Fruit fly (Drosophila melanogaster) whole organism, embryonic: ENCODE results near the gene hog.

Source experiments
- Asciz ChIP-seq: fragments of 200-800 bp; sonication (Bioruptor generic); optimal IDR thresholded peaks from 2 replicates; lab custom pipeline; 2017; ENCODE audit warnings: missing biosample characterization, mild to moderate bottlenecking, missing genetic modification characterization, missing genetic modification reagents
- CG1024 ChIP-seq: fragments of 200-800 bp; sonication (Bioruptor generic); IDR thresholded peaks from 2 replicates; pipeline ENCODE4 v1.3.6; 2022; ENCODE audit warnings: missing biosample characterization, missing genetic modification characterization
- CG10979 ChIP-seq: fragments of 200-800 bp; sonication (Bioruptor generic); optimal IDR thresholded peaks from 2 replicates; lab custom pipeline; 2018; ENCODE audit warnings: missing biosample characterization, mild to moderate bottlenecking, missing genetic modification characterization, moderate library complexity
- CG11247 ChIP-seq: fragments of 200-800 bp; sonication (Bioruptor generic); IDR thresholded peaks from 2 replicates; pipeline ENCODE4 v1.3.6; 2022; ENCODE audit warnings: missing biosample characterization, missing genetic modification characterization
- CG11723 ChIP-seq: fragments of 200-800 bp; sonication (Bioruptor generic); optimal IDR thresholded peaks from 2 replicates; lab custom pipeline; 2017; ENCODE audit warnings: missing biosample characterization, mild to moderate bottlenecking, missing genetic modification characterization
- CG12219 ChIP-seq: fragments of 200-800 bp; sonication (Bioruptor generic); optimal IDR thresholded peaks from 3 replicates; lab custom pipeline; 2018; ENCODE audit warnings: missing biosample characterization, mild to moderate bottlenecking, missing genetic modification characterization
- CG13296 ChIP-seq: fragments of 200-800 bp; sonication (Bioruptor generic); optimal IDR thresholded peaks from 3 replicates; lab custom pipeline; 2018; ENCODE audit warnings: missing biosample characterization, mild to moderate bottlenecking, missing genetic modification characterization
- CG13775 ChIP-seq: fragments of 200-800 bp; sonication (Bioruptor generic); optimal IDR thresholded peaks from 3 replicates; lab custom pipeline; 2017; ENCODE audit warnings: missing biosample characterization, mild to moderate bottlenecking, missing genetic modification characterization
- CG15269 ChIP-seq: fragments of 200-800 bp; sonication (Bioruptor generic); optimal IDR thresholded peaks from 2 replicates; lab custom pipeline; 2018; ENCODE audit warnings: missing biosample characterization, mild to moderate bottlenecking, missing genetic modification characterization, moderate library complexity
- CG15696 ChIP-seq: fragments of 200-800 bp; sonication (Bioruptor generic); optimal IDR thresholded peaks from 2 replicates; lab custom pipeline; 2019; ENCODE audit warnings: missing biosample characterization, mild to moderate bottlenecking, missing genetic modification characterization, moderate library complexity
- CG1603 ChIP-seq: fragments of 200-800 bp; sonication (Bioruptor generic); optimal IDR thresholded peaks from 2 replicates; lab custom pipeline; 2019; ENCODE audit warnings: missing biosample characterization, mild to moderate bottlenecking, missing genetic modification characterization, moderate library complexity
- CG18599 ChIP-seq: fragments of 200-800 bp; sonication (Bioruptor generic); optimal IDR thresholded peaks from 3 replicates; lab custom pipeline; 2017; ENCODE audit warnings: missing biosample characterization, missing genetic modification characterization, mild to moderate bottlenecking, moderate library complexity, missing genetic modification reagents
- CG2875 ChIP-seq: fragments of 200-800 bp; sonication (Bioruptor generic); optimal IDR thresholded peaks from 2 replicates; lab custom pipeline; 2017; ENCODE audit warnings: missing biosample characterization, mild to moderate bottlenecking, missing genetic modification characterization, missing genetic modification reagents
- CG34376 ChIP-seq: fragments of 200-800 bp; sonication (Bioruptor generic); optimal IDR thresholded peaks from 2 replicates; lab custom pipeline; 2018; ENCODE audit warnings: missing biosample characterization, mild to moderate bottlenecking, missing genetic modification characterization
- CG4617 ChIP-seq: fragments of 200-800 bp; sonication (Bioruptor generic); optimal IDR thresholded peaks from 3 replicates; lab custom pipeline; 2016; ENCODE audit warnings: missing biosample characterization, missing genetic modification characterization, borderline replicate concordance
- CG7357 ChIP-seq: fragments of 200-800 bp; sonication (Bioruptor generic); IDR thresholded peaks from 3 replicates; pipeline ENCODE4 v1.3.6; 2022; ENCODE audit warnings: missing biosample characterization, missing genetic modification characterization
- CG9727 ChIP-seq: fragments of 200-800 bp; sonication (Bioruptor generic); optimal IDR thresholded peaks from 3 replicates; lab custom pipeline; 2017; ENCODE audit warnings: missing biosample characterization, mild to moderate bottlenecking, missing genetic modification characterization
- CG9876 ChIP-seq: fragments of 200-800 bp; sonication (Bioruptor generic); optimal IDR thresholded peaks from 2 replicates; lab custom pipeline; 2016; ENCODE audit warnings: missing biosample characterization, missing genetic modification characterization
- D19A ChIP-seq: fragments of 200-800 bp; optimal IDR thresholded peaks from 3 replicates; lab custom pipeline; 2019; ENCODE audit warnings: missing biosample characterization, mild to moderate bottlenecking, missing genetic modification characterization, moderate library complexity
- Dip2 ChIP-seq: fragments of 200-800 bp; sonication (Bioruptor generic); IDR thresholded peaks from 2 replicates; pipeline ENCODE4 v1.3.6; 2022; ENCODE audit warnings: missing biosample characterization, missing genetic modification characterization
- Drgx ChIP-seq: fragments of 200-800 bp; sonication (Bioruptor generic); IDR thresholded peaks from 2 replicates; pipeline ENCODE4 v1.3.6; 2022; ENCODE audit warnings: missing biosample characterization, missing genetic modification characterization
- Eip74EF ChIP-seq, 2 experiments: fragments of 200-800 bp in 1 of 2; fragments of >200 bp in 1 of 2; sonication (Bioruptor generic) in 1 of 2; optimal IDR thresholded peaks; 2 replicates each; lab custom pipeline; 2017 to 2019; ENCODE audit warnings: missing biosample characterization in 2 of 2, missing genetic modification characterization in 2 of 2, mild to moderate bottlenecking in 1 of 2, moderate library complexity in 1 of 2
- HHEX ChIP-seq: fragments of 200-800 bp; sonication (Bioruptor generic); optimal IDR thresholded peaks from 3 replicates; lab custom pipeline; 2017; ENCODE audit warnings: missing biosample characterization, mild to moderate bottlenecking, missing genetic modification characterization, missing genetic modification reagents
- Hand ChIP-seq: fragments of 200-800 bp; sonication (Bioruptor generic); optimal IDR thresholded peaks from 2 replicates; lab custom pipeline; 2017; ENCODE audit warnings: mild to moderate bottlenecking, missing biosample characterization, missing genetic modification reagents, missing genetic modification characterization
- Jarid2 ChIP-seq: fragments of 200-800 bp; sonication (Bioruptor generic); optimal IDR thresholded peaks from 3 replicates; lab custom pipeline; 2017; ENCODE audit warnings: mild to moderate bottlenecking, missing biosample characterization, missing genetic modification reagents, missing genetic modification characterization
- Lhr ChIP-seq: fragments of 200-800 bp; sonication (Bioruptor generic); optimal IDR thresholded peaks from 3 replicates; lab custom pipeline; 2017; ENCODE audit warnings: mild to moderate bottlenecking, missing biosample characterization, missing genetic modification reagents, missing genetic modification characterization
- Mrtf ChIP-seq: fragments of 200-800 bp; sonication (Bioruptor generic); IDR thresholded peaks from 3 replicates; pipeline ENCODE4 v1.3.6; 2022; ENCODE audit warnings: missing biosample characterization, missing genetic modification characterization
- Myb ChIP-seq: fragments of 200-800 bp; sonication (Bioruptor generic); optimal IDR thresholded peaks from 2 replicates; lab custom pipeline; 2016; ENCODE audit warnings: missing biosample characterization, missing genetic modification characterization
- Nf-YC ChIP-seq: fragments of 200-800 bp; optimal IDR thresholded peaks from 3 replicates; lab custom pipeline; 2019; ENCODE audit warnings: missing biosample characterization, mild to moderate bottlenecking, missing genetic modification characterization, moderate library complexity
- Oli ChIP-seq: fragments of 200-800 bp; sonication (Bioruptor generic); optimal IDR thresholded peaks from 2 replicates; lab custom pipeline; 2018; ENCODE audit warnings: missing biosample characterization, mild to moderate bottlenecking, missing genetic modification characterization, moderate library complexity
- Scr ChIP-seq: fragments of 200-800 bp; sonication (Bioruptor generic); IDR thresholded peaks from 2 replicates; pipeline ENCODE4 v1.3.6; 2022; ENCODE audit warnings: missing biosample characterization, missing genetic modification characterization; ENCODE audit not compliant: partially characterized antibody
- Six4 ChIP-seq: fragments of 200-800 bp; sonication (Bioruptor generic); optimal IDR thresholded peaks from 2 replicates; lab custom pipeline; 2016; ENCODE audit warnings: missing biosample characterization, missing genetic modification characterization
- Spps ChIP-seq: fragments of 200-800 bp; sonication (Bioruptor generic); optimal IDR thresholded peaks from 2 replicates; lab custom pipeline; 2018; ENCODE audit warnings: missing biosample characterization, mild to moderate bottlenecking, missing genetic modification characterization
- ara ChIP-seq: fragments of 200-800 bp; sonication (Bioruptor generic); IDR thresholded peaks from 2 replicates; pipeline ENCODE4 v1.3.6; 2022; ENCODE audit warnings: missing biosample characterization, missing genetic modification characterization
- da ChIP-seq: fragments of 200-800 bp; sonication (Bioruptor generic); optimal IDR thresholded peaks from 2 replicates; lab custom pipeline; 2016; ENCODE audit warnings: missing biosample characterization, missing genetic modification characterization
- dm ChIP-seq: fragments of 200-800 bp; sonication (Bioruptor generic); optimal IDR thresholded peaks from 3 replicates; lab custom pipeline; 2016; ENCODE audit warnings: missing biosample characterization, missing genetic modification characterization
- dmrt99B ChIP-seq: fragments of 200-800 bp; sonication (Bioruptor generic); optimal IDR thresholded peaks from 2 replicates; lab custom pipeline; 2018; ENCODE audit warnings: missing biosample characterization, mild to moderate bottlenecking, missing genetic modification characterization, moderate library complexity
- ftz-f1 ChIP-seq: fragments of 200-800 bp; sonication (Bioruptor generic); optimal IDR thresholded peaks from 2 replicates; lab custom pipeline; 2016; ENCODE audit warnings: missing biosample characterization, missing genetic modification characterization
- hkb ChIP-seq, 2 experiments: fragments of 200-800 bp in 1 of 2; fragments of >200 bp in 1 of 2; sonication (Bioruptor generic) in 1 of 2; IDR thresholded peaks in 1 of 2; optimal IDR thresholded peaks in 1 of 2; 2 replicates each; pipeline versions ENCODE4 v1.3.6 to Lab custom; 2017 to 2022; ENCODE audit warnings: missing biosample characterization in 1 of 2, missing genetic modification characterization in 1 of 2
- hth ChIP-seq: fragments of >200 bp; optimal IDR thresholded peaks from 2 replicates; lab custom pipeline; 2017; ENCODE audit warnings: inconsistent platforms
- ind ChIP-seq: fragments of 200-800 bp; sonication (Bioruptor generic); optimal IDR thresholded peaks from 3 replicates; lab custom pipeline; 2016; ENCODE audit warnings: missing biosample characterization, missing genetic modification characterization
- klu ChIP-seq: fragments of 200-800 bp; sonication (Bioruptor generic); IDR thresholded peaks from 2 replicates; pipeline ENCODE4 v1.3.6; 2022; ENCODE audit warnings: missing biosample characterization, missing genetic modification characterization
- nerfin-1 ChIP-seq: fragments of 200-800 bp; sonication (Bioruptor generic); optimal IDR thresholded peaks from 3 replicates; lab custom pipeline; 2019; ENCODE audit warnings: missing biosample characterization, mild to moderate bottlenecking, missing genetic modification characterization, moderate library complexity
- pho ChIP-seq: fragments of 200-800 bp; sonication (Bioruptor generic); optimal IDR thresholded peaks from 2 replicates; lab custom pipeline; 2016; ENCODE audit warnings: missing biosample characterization, missing genetic modification characterization
- seq ChIP-seq: fragments of 200-800 bp; sonication (Bioruptor generic); IDR thresholded peaks from 2 replicates; pipeline ENCODE4 v1.3.6; 2022; ENCODE audit warnings: missing biosample characterization, missing genetic modification characterization
- slbo ChIP-seq: fragments of 200-800 bp; sonication (Bioruptor generic); IDR thresholded peaks from 2 replicates; pipeline ENCODE4 v1.3.6; 2022; ENCODE audit warnings: missing biosample characterization, missing genetic modification characterization
- sna ChIP-seq: fragments of 200-800 bp; sonication (Bioruptor generic); IDR thresholded peaks from 2 replicates; pipeline ENCODE4 v1.3.6; 2022; ENCODE audit warnings: missing biosample characterization, missing genetic modification characterization; ENCODE audit not compliant: partially characterized antibody
- stwl ChIP-seq: fragments of 200-800 bp; sonication (Bioruptor generic); optimal IDR thresholded peaks from 3 replicates; lab custom pipeline; 2018; ENCODE audit warnings: missing biosample characterization, mild to moderate bottlenecking, missing genetic modification characterization, moderate library complexity
- zf30C ChIP-seq: fragments of 200-800 bp; sonication (Bioruptor generic); optimal IDR thresholded peaks from 3 replicates; lab custom pipeline; 2018; ENCODE audit warnings: missing biosample characterization, mild to moderate bottlenecking, missing genetic modification characterization

hog gene

DNA sequence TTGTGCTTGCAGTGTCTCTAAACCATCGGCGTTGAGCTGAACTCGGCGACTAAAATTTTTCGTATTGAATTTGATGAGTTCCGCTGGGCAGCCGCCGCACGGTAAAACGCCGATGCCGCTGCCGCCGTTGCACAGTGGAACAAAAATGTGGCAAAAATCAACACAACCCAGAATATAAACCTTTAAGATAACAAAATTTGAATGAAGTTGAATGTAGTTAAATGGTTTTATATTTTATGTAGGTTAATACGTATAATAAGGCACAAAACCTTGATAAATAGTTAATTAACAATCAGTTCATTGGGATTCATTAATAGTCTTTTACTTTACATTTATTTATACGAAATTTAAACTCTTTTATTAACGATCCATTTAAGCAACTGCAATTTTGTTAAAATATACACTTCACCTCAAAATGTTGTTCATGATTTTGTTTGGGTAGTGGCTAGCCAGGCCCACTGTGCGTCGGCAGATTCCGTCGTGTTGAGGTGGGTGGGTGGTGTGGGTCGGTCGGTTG is 47.1 kb upstream of the hog start, which contains the start of gene CG15890 (continued):
- TF ChIP-seq CG13775 (GFP tag; lab: Kevin White, UChicago) (peak; percentile 58), Nf-YC (tag; lab: Kevin White, UChicago) (peak; percentile 39), hkb (optimal IDR thresholded peaks at IDR 0.05; lab: Kevin White, UChicago) (no peak), hkb (GFP tag; IDR thresholded peaks at IDR 0.05; lab: Robert Waterston, UW) (peak; percentile 54), CG11723 (GFP tag; lab: Kevin White, UChicago) (peak; percentile 39), ara (GFP tag; lab: Robert Waterston, UW) (no peak), Hand (GFP tag; lab: Kevin White, UChicago) (peak; percentile 46), CG18599 (peak; percentile 63), pho (peak; percentile 6), ind (GFP tag; lab: Kevin White, UChicago) (peak; percentile 54), HHEX (GFP tag; lab: Kevin White, UChicago) (peak; percentile 69), slbo (0 out of 2 replicates have a peak, but pooled peaks have one; percentile 23), Myb (GFP tag; lab: Kevin White, UChicago) (no peak), dmrt99B (tag; lab: Kevin White, UChicago) (peak; percentile 84), sna (GFP tag; lab: Robert Waterston, UW) (no peak), Six4 (peak; percentile 53), Eip74EF (GFP tag; optimal IDR thresholded peaks at IDR 0.05; lab: Kevin White, UChicago) (peak in 1 of 2 experiments; percentile 66), Scr (GFP tag; lab: Robert Waterston, UW) (no peak), CG4617 (no peak), da (no peak), ftz-f1 (no peak), CG10979 (tag; lab: Kevin White, UChicago) (peak; percentile 66), klu (GFP tag; lab: Robert Waterston, UW) (0 out of 2 replicates have a peak, but pooled peaks have one; percentile 32), stwl (tag; lab: Kevin White, UChicago) (no peak), CG12219 (GFP tag; lab: Kevin White, UChicago) (peak; percentile 34), CG1024 (no peak), Spps (tag; lab: Kevin White, UChicago) (peak; percentile 2), Mrtf (GFP tag; lab: Robert Waterston, UW) (no peak), Asciz (peak; percentile 40), CG11247 (GFP tag; lab: Robert Waterston, UW) (no peak), CG7357 (no peak), zf30C (GFP tag; lab: Kevin White, UChicago) (no peak), hth (lab: Kevin White, UChicago) (no peak), Lhr (peak; percentile 12), CG9727 (GFP tag; lab: Kevin White, UChicago) (peak; percentile 63), CG9876 (GFP tag; lab: Kevin White, UChicago) (no peak), nerfin-1 (tag; lab: Kevin White, UChicago) (peak; percentile 45), Oli (tag; lab: Kevin White, UChicago) (peak; percentile 79), CG2875 (GFP tag; lab: Kevin White, UChicago) (peak; percentile 23), CG15696 (tag; lab: Kevin White, UChicago) (no peak), Dip2 (GFP tag; lab: Robert Waterston, UW) (no peak), Drgx (GFP tag; lab: Robert Waterston, UW) (no peak), CG34376 (GFP tag; lab: Kevin White, UChicago) (no peak), D19A (tag; lab: Kevin White, UChicago) (peak; percentile 60), CG15269 (tag; lab: Kevin White, UChicago) (peak; percentile 73), dm (GFP tag; lab: Kevin White, UChicago) (no peak), seq (GFP tag; lab: Robert Waterston, UW) (0 out of 2 replicates have a peak, but pooled peaks have one; percentile 31), Jarid2 (GFP tag; lab: Kevin White, UChicago) (peak; percentile 11), CG13296 (GFP tag; lab: Kevin White, UChicago) (peak; percentile 43), CG1603 (peak; percentile 12)
